Worm (Caenorhabditis elegans) whole organism, L4 larva: ENCODE results near the gene ttr-31.

Source experiments
- D1046.2 ChIP-seq: fragments of 200-800 bp; sonication (Bioruptor generic); IDR thresholded peaks from 2 replicates; pipeline ENCODE4 v1.3.6; 2022; ENCODE audit warnings: missing genetic modification characterization, missing compliant biosample characterization
- F10B5.3 ChIP-seq: sonication (generic microtip); optimal IDR thresholded peaks from 2 replicates; lab custom pipeline; 2016; ENCODE audit warnings: mild to moderate bottlenecking, missing genetic modification characterization, missing compliant biosample characterization
- F26F4.8 ChIP-seq: fragments of 200-800 bp; sonication (Bioruptor generic); conservative IDR thresholded peaks from 2 replicates; pipeline ENCODE4 v1.3.6; 2022; ENCODE audit warnings: missing genetic modification characterization, missing compliant biosample characterization
- F37D6.2 ChIP-seq: sonication (generic microtip); optimal IDR thresholded peaks from 2 replicates; lab custom pipeline; 2016; ENCODE audit warnings: mild to moderate bottlenecking, missing genetic modification characterization, missing compliant biosample characterization
- aha-1 ChIP-seq: fragments of 150-350 bp; peaks from one replicate; lab custom pipeline; 2014; ENCODE audit warnings: missing biosample characterization, missing genetic modification characterization
- ama-1 ChIP-seq: fragments of 150-350 bp; optimal IDR thresholded peaks from 2 replicates; lab custom pipeline; 2014; ENCODE audit warnings: inconsistent platforms, mixed read lengths
- arid-1 ChIP-seq: fragments of 200-800 bp; sonication (Bioruptor generic); conservative IDR thresholded peaks from 2 replicates; pipeline ENCODE4 v1.3.6; 2022; ENCODE audit warnings: missing genetic modification reagents, missing genetic modification characterization, missing compliant biosample characterization
- ces-1 ChIP-seq: fragments of 150-350 bp; sonication (generic microtip); optimal IDR thresholded peaks from 4 replicates; lab custom pipeline; 2014; ENCODE audit warnings: missing biosample characterization, missing genetic modification reagents, missing genetic modification characterization
- daf-12 ChIP-seq: fragments of 150-350 bp; optimal IDR thresholded peaks from 2 replicates; lab custom pipeline; 2014; ENCODE audit warnings: missing biosample characterization, missing genetic modification reagents, missing genetic modification characterization
- daf-16 ChIP-seq, 3 experiments: sonication (generic microtip); optimal IDR thresholded peaks; 2 replicates each; lab custom pipeline; 2016 to 2017; ENCODE audit warnings: missing genetic modification characterization in 3 of 3, missing genetic modification reagents in 3 of 3, mild to moderate bottlenecking in 2 of 3, missing compliant biosample characterization in 2 of 3, missing biosample characterization in 1 of 3, moderate library complexity in 1 of 3
- daf-19 ChIP-seq: fragments of 200-800 bp; sonication (Bioruptor generic); conservative IDR thresholded peaks from 2 replicates; pipeline ENCODE4 v1.3.6; 2022; ENCODE audit warnings: missing genetic modification characterization, missing compliant biosample characterization
- dmd-6 ChIP-seq: fragments of 200-800 bp; sonication (Bioruptor generic); IDR thresholded peaks from 2 replicates; pipeline ENCODE4 v1.3.6; 2022; ENCODE audit warnings: missing genetic modification reagents, missing genetic modification characterization, missing compliant biosample characterization
- dmd-9 ChIP-seq: fragments of 200-800 bp; sonication (Bioruptor generic); IDR thresholded peaks from 2 replicates; pipeline ENCODE4 v1.3.6; 2022; ENCODE audit warnings: missing genetic modification reagents, missing genetic modification characterization, missing compliant biosample characterization
- dve-1 ChIP-seq: sonication (generic microtip); optimal IDR thresholded peaks from 2 replicates; lab custom pipeline; 2017; ENCODE audit warnings: antibody characterized with exemption, mild to moderate bottlenecking, missing genetic modification characterization, missing compliant biosample characterization; ENCODE audit not compliant: insufficient read depth
- fkh-10 ChIP-seq: fragments of 150-350 bp; optimal IDR thresholded peaks from 2 replicates; lab custom pipeline; 2014; ENCODE audit warnings: missing biosample characterization, missing genetic modification reagents, missing genetic modification characterization
- fos-1 ChIP-seq: fragments of 150-350 bp; optimal IDR thresholded peaks from 2 replicates; lab custom pipeline; 2014; ENCODE audit warnings: missing biosample characterization, missing genetic modification characterization
- gei-8 ChIP-seq: fragments of 200-800 bp; sonication (Bioruptor generic); optimal IDR thresholded peaks from 2 replicates; lab custom pipeline; 2018; ENCODE audit warnings: mild to moderate bottlenecking, missing genetic modification characterization, missing compliant biosample characterization
- hlh-11 ChIP-seq: fragments of 200-800 bp; sonication (Bioruptor generic); optimal IDR thresholded peaks from 2 replicates; lab custom pipeline; 2018; ENCODE audit warnings: mild to moderate bottlenecking, missing genetic modification characterization, missing compliant biosample characterization
- hlh-30 ChIP-seq: sonication (generic microtip); optimal IDR thresholded peaks from 2 replicates; lab custom pipeline; 2017; ENCODE audit warnings: antibody characterized with exemption, mild to moderate bottlenecking, missing genetic modification characterization, missing compliant biosample characterization; ENCODE audit not compliant: insufficient read depth
- hmg-1.1 ChIP-seq: fragments of 200-800 bp; sonication (Bioruptor generic); IDR thresholded peaks from 2 replicates; pipeline ENCODE4 v1.3.6; 2022; ENCODE audit warnings: missing genetic modification reagents, missing genetic modification characterization, missing compliant biosample characterization
- lin-1 ChIP-seq: fragments of 200-800 bp; sonication (Bioruptor generic); IDR thresholded peaks from 2 replicates; pipeline ENCODE4 v1.3.6; 2022; ENCODE audit warnings: missing genetic modification reagents, missing genetic modification characterization, missing compliant biosample characterization
- lin-13 ChIP-seq: fragments of 150-350 bp; optimal IDR thresholded peaks from 2 replicates; lab custom pipeline; 2014; ENCODE audit warnings: missing biosample characterization, missing genetic modification reagents, missing genetic modification characterization
- lin-29 ChIP-seq: fragments of 200-800 bp; sonication (Bioruptor generic); IDR thresholded peaks from 2 replicates; pipeline ENCODE4 v1.3.6; 2022; ENCODE audit warnings: missing genetic modification reagents, missing genetic modification characterization, missing compliant biosample characterization
- lin-38 ChIP-seq: fragments of 200-800 bp; sonication (Bioruptor generic); IDR thresholded peaks from 2 replicates; pipeline ENCODE4 v1.3.6; 2022; ENCODE audit warnings: missing genetic modification reagents, missing genetic modification characterization, missing compliant biosample characterization
- lsy-2 ChIP-seq, 2 experiments: fragments of 150-350 bp in 1 of 2; sonication (generic microtip) in 1 of 2; optimal IDR thresholded peaks; 2 replicates each; lab custom pipeline; 2014 to 2017; ENCODE audit warnings: missing biosample characterization in 2 of 2, missing genetic modification characterization in 2 of 2
- madf-5 ChIP-seq, 2 experiments: fragments of 200-800 bp; sonication (Bioruptor generic); IDR thresholded peaks; 2 replicates each; pipeline ENCODE4 v1.3.6; 2022; ENCODE audit warnings: missing compliant biosample characterization in 2 of 2, missing genetic modification characterization in 2 of 2
- nhr-10 ChIP-seq: fragments of 150-350 bp; optimal IDR thresholded peaks from 2 replicates; lab custom pipeline; 2014; ENCODE audit warnings: missing biosample characterization, missing genetic modification characterization
- nhr-11 ChIP-seq: fragments of 150-350 bp; optimal IDR thresholded peaks from 2 replicates; lab custom pipeline; 2014; ENCODE audit warnings: missing biosample characterization, missing genetic modification characterization
- nhr-237 ChIP-seq: sonication (generic microtip); optimal IDR thresholded peaks from 2 replicates; lab custom pipeline; 2017; ENCODE audit warnings: missing biosample characterization, missing genetic modification characterization
- nhr-28 ChIP-seq: fragments of 150-350 bp; optimal IDR thresholded peaks from 2 replicates; lab custom pipeline; 2014; ENCODE audit warnings: missing biosample characterization, missing genetic modification characterization
- nhr-6 ChIP-seq: fragments of 150-350 bp; optimal IDR thresholded peaks from 2 replicates; lab custom pipeline; 2014; ENCODE audit warnings: missing biosample characterization, missing genetic modification characterization
- nhr-77 ChIP-seq: fragments of 150-350 bp; optimal IDR thresholded peaks from 2 replicates; lab custom pipeline; 2014; ENCODE audit warnings: missing biosample characterization, missing genetic modification characterization
- php-3 ChIP-seq: fragments of 200-800 bp; sonication (Bioruptor generic); IDR thresholded peaks from 2 replicates; pipeline ENCODE4 v1.3.6; 2022; ENCODE audit warnings: missing genetic modification reagents, missing genetic modification characterization, missing compliant biosample characterization
- rbr-2 ChIP-seq: sonication (generic microtip); optimal IDR thresholded peaks from 2 replicates; lab custom pipeline; 2016; ENCODE audit warnings: missing genotype, missing genetic modification characterization, missing compliant biosample characterization
- saeg-2 ChIP-seq: fragments of 200-800 bp; sonication (Bioruptor generic); IDR thresholded peaks from 2 replicates; pipeline ENCODE4 v1.3.6; 2022; ENCODE audit warnings: missing genetic modification reagents, missing genetic modification characterization, missing compliant biosample characterization
- skn-1 ChIP-seq: fragments of 150-350 bp; optimal IDR thresholded peaks from 2 replicates; lab custom pipeline; 2014; ENCODE audit warnings: missing biosample characterization, missing genetic modification characterization
- snpc-4 ChIP-seq: fragments of 150-350 bp; optimal IDR thresholded peaks from 2 replicates; lab custom pipeline; 2014; ENCODE audit warnings: missing biosample characterization, missing genetic modification characterization
- tra-1 ChIP-seq: fragments of 200-800 bp; sonication (Bioruptor generic); IDR thresholded peaks from 2 replicates; pipeline ENCODE4 v1.3.6; 2022; ENCODE audit warnings: missing genetic modification reagents, missing genetic modification characterization, missing compliant biosample characterization
- unc-130 ChIP-seq: sonication (generic microtip); optimal IDR thresholded peaks from 2 replicates; lab custom pipeline; 2016; ENCODE audit warnings: missing genetic modification reagents, missing genetic modification characterization, missing compliant biosample characterization
- vab-7 ChIP-seq: fragments of 200-800 bp; sonication (Bioruptor generic); IDR thresholded peaks from 2 replicates; pipeline ENCODE4 v1.3.6; 2022; ENCODE audit warnings: missing genetic modification reagents, missing genetic modification characterization, missing compliant biosample characterization
- zip-2 ChIP-seq: fragments of 150-350 bp; optimal IDR thresholded peaks from 2 replicates; lab custom pipeline; 2014; ENCODE audit warnings: missing biosample characterization, missing genetic modification characterization
- ztf-11 ChIP-seq: fragments of 150-350 bp; optimal IDR thresholded peaks from 2 replicates; lab custom pipeline; 2014; ENCODE audit warnings: missing biosample characterization, missing genetic modification characterization

ttr-31 gene

ce11 chrX:11008052-11008451, 802 bp downstream of the ttr-31 start, which contains the start of gene del-5 (continued):
- TF ChIP-seq unc-130 (no peak), F26F4.8 (GFP tag; lab: Robert Waterston, UW) (no peak), skn-1 (tag; lab: Kevin White, UChicago) (no peak), nhr-10 (no peak), rbr-2 (tag; lab: Kevin White, UChicago) (no peak), nhr-77 (tag; lab: Kevin White, UChicago) (peak; percentile 58), nhr-6 (tag; lab: Kevin White, UChicago) (no peak), fos-1 (no peak), saeg-2 (GFP tag; lab: Robert Waterston, UW) (no peak), dmd-9 (no peak), D1046.2 (GFP tag; lab: Robert Waterston, UW) (no peak), tra-1 (GFP tag; lab: Robert Waterston, UW) (peak; percentile 54; the same call in 1 of the 2 replicates), nhr-237 (tag; lab: Kevin White, UChicago) (no peak), nhr-11 (tag; lab: Kevin White, UChicago) (no peak), nhr-28 (tag; lab: Kevin White, UChicago) (peak; percentile 41), F37D6.2 (tag; lab: Kevin White, UChicago) (no peak), fkh-10 (GFP tag; lab: Kevin White, UChicago) (no peak), ama-1 (lab: Kevin White, UChicago) (no peak)

ce11 chrX:11007393-11007792, 1.5 kb downstream of the ttr-31 start:
- TF ChIP-seq daf-16 (GFP tag; optimal IDR thresholded peaks at IDR 0.05; lab: Kevin White, UChicago) (no peak), daf-16 (tag; optimal IDR thresholded peaks at IDR 0.05; lab: Kevin White, UChicago) (peak; percentile 63), snpc-4 (tag; lab: Kevin White, UChicago) (no peak), hlh-30 (tag; lab: Kevin White, UChicago) (peak; percentile 8), hlh-11 (tag; lab: Kevin White, UChicago) (peak; percentile 47), dve-1 (tag; lab: Kevin White, UChicago) (peak; percentile 59), nhr-28 (tag; lab: Kevin White, UChicago) (peak; percentile 21), dmd-6 (peak; percentile 49), php-3 (peak; percentile 20; the same call in 1 of the 2 replicates), F10B5.3 (tag; lab: Kevin White, UChicago) (no peak)
- TF ChIP-seq, all 104 proteins: peak for 7

ce11 chrX:11003701-11004100, 5.2 kb downstream of the ttr-31 start:
- TF ChIP-seq F37D6.2 (tag; lab: Kevin White, UChicago) = no peak
- TF ChIP-seq dve-1 (tag; lab: Kevin White, UChicago) = no peak
- TF ChIP-seq vab-7 (GFP tag; lab: Robert Waterston, UW) = no peak
- TF ChIP-seq lin-29 (GFP tag; lab: Robert Waterston, UW) = no peak
- no peak for TF ChIP-seq nhr-11 (tag; lab: Kevin White, UChicago)
- TF ChIP-seq lsy-2 (tag; optimal IDR thresholded peaks at IDR 0.05; lab: Kevin White, UChicago) = no peak
- TF ChIP-seq daf-12 (tag; lab: Kevin White, UChicago) = no peak
- TF ChIP-seq hmg-1.1 (GFP tag; lab: Robert Waterston, UW) = no peak
- no peak for TF ChIP-seq lin-13 (GFP tag; lab: Kevin White, UChicago)
- no peak for TF ChIP-seq arid-1
- TF ChIP-seq ces-1 (GFP tag; lab: Kevin White, UChicago) = no peak

- TF ChIP-seq madf-5 (GFP tag; IDR thresholded peaks at IDR 0.05; lab: Robert Waterston, UW) (no peak), daf-19 (GFP tag; lab: Robert Waterston, UW) (no peak), gei-8 (GFP tag; lab: Kevin White, UChicago) (no peak), lin-1 (no peak), lin-38 (GFP tag; lab: Robert Waterston, UW) (no peak), aha-1 (tag; lab: Kevin White, UChicago) (no peak), nhr-11 (tag; lab: Kevin White, UChicago) (no peak), fkh-10 (GFP tag; lab: Kevin White, UChicago) (no peak), ztf-11 (tag; lab: Kevin White, UChicago) (no peak), tra-1 (GFP tag; lab: Robert Waterston, UW) (no peak), zip-2 (tag; lab: Kevin White, UChicago) (no peak)
- TF ChIP-seq, all 104 proteins: peak for 0
These were observed 7.1 kb downstream of the ttr-31 start, which contains the start of gene col-177 for ce11 chrX:11001750-11002149. Gene col-177, minus strand, starts transcription at chrX:11001850.
